Fruit fly (Drosophila melanogaster): ENCODE data around the gene Tie.

dm6 chr3L:4463773-4464301, 68.1 kb downstream of the Tie start, which contains the start of gene CG15024:
- no peak for TF ChIP-seq CG1647 (GFP tag; optimal IDR thresholded peaks at IDR 0.05)
- TF ChIP-seq Sin3A (optimal IDR thresholded peaks at IDR 0.05), result no peak
- no peak for TF ChIP-seq CG5180 (GFP tag; optimal IDR thresholded peaks at IDR 0.05)
- no peak for TF ChIP-seq CG10654 (GFP tag; optimal IDR thresholded peaks at IDR 0.05)
- no peak for TF ChIP-seq Chrac-16 (GFP tag; optimal IDR thresholded peaks at IDR 0.05)
- no peak for TF ChIP-seq Ada2b (GFP tag; IDR thresholded peaks at IDR 0.05)
- no peak for TF ChIP-seq lola (GFP tag; optimal IDR thresholded peaks at IDR 0.05)
- TF ChIP-seq CG15073 (GFP tag; optimal IDR thresholded peaks at IDR 0.05), result no peak
- no peak for TF ChIP-seq Nf-YA (GFP tag; IDR thresholded peaks at IDR 0.05)
- no peak for TF ChIP-seq CG6254 (GFP tag; optimal IDR thresholded peaks at IDR 0.05)
- no peak for TF ChIP-seq Dad (GFP tag; optimal IDR thresholded peaks at IDR 0.05)

All from whole organism, embryonic.